Worm (Caenorhabditis elegans): ENCODE results near the gene dgk-1.

DNA sequence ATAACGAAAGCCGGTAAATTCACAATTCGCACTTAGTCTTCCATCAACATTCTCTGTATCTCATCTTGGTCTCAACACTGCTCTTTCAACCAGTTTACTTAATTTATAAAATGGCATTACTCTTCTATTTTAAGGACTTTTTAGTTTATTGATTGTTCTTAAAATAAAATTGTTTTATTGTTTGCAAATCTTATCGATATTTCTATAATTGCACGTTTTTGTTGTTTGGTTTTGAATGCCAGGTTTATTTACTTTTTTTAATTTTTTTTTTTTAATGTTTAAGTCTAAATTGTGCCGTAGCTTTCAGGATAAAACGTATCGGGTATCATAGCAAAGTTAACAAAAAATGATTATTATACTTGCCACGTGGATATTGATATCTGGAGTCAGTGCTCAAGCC, 33.7 kb downstream of the dgk-1 start, which contains the start of gene chil-10:
- no peak for TF ChIP-seq ham-2 (GFP tag; optimal IDR thresholded peaks at IDR 0.05)
- no peak for TF ChIP-seq nhr-237 (tag; optimal IDR thresholded peaks at IDR 0.05)
- TF ChIP-seq blmp-1 (tag; optimal IDR thresholded peaks at IDR 0.05) = no peak
- TF ChIP-seq pha-4 (tag; optimal IDR thresholded peaks at IDR 0.05) = no peak
- no peak for TF ChIP-seq nhr-28 (tag; optimal IDR thresholded peaks at IDR 0.05)
- TF ChIP-seq nhr-12 (tag; optimal IDR thresholded peaks at IDR 0.05) = no peak
- no peak for TF ChIP-seq unc-62 (GFP tag; optimal IDR thresholded peaks at IDR 0.05)
- TF ChIP-seq M03D4.4 (tag; optimal IDR thresholded peaks at IDR 0.05) = no peak
- TF ChIP-seq unc-39 (tag; optimal IDR thresholded peaks at IDR 0.05) = no peak
- TF ChIP-seq mep-1 (tag; optimal IDR thresholded peaks at IDR 0.05) = no peak
